Fruit fly (Drosophila melanogaster) whole organism, adult: ENCODE data around the gene Dpp10.
A peak's percentile ranks its signal among the peaks of the same experiment; 100 is the strongest.

ENCODE experiments used
- CG11617 ChIP-seq: fragments of 200-800 bp; sonication (Bioruptor generic); optimal IDR thresholded peaks from 2 replicates; lab custom pipeline; 2017; ENCODE audit warnings: mild to moderate bottlenecking, missing biosample characterization, missing genetic modification reagents, missing genetic modification characterization
- CG12768 ChIP-seq: fragments of 200-800 bp; sonication (Bioruptor generic); optimal IDR thresholded peaks from 2 replicates; lab custom pipeline; 2017; ENCODE audit warnings: missing biosample characterization, missing genetic modification characterization, mild to moderate bottlenecking, moderate library complexity, missing genetic modification reagents
- CG14711 ChIP-seq: fragments of 200-800 bp; sonication (Bioruptor generic); optimal IDR thresholded peaks from 2 replicates; lab custom pipeline; 2018; ENCODE audit warnings: missing biosample characterization, mild to moderate bottlenecking, missing genetic modification characterization, moderate library complexity
- CG1620 ChIP-seq: fragments of 200-800 bp; sonication (Bioruptor generic); optimal IDR thresholded peaks from 2 replicates; lab custom pipeline; 2016; ENCODE audit warnings: missing biosample characterization, missing genetic modification characterization
- CG33017 ChIP-seq: fragments of 200-800 bp; sonication (Bioruptor generic); optimal IDR thresholded peaks from 2 replicates; lab custom pipeline; 2018; ENCODE audit warnings: missing biosample characterization, mild to moderate bottlenecking, missing genetic modification characterization, moderate library complexity
- CG5204 ChIP-seq: fragments of 200-800 bp; sonication (Bioruptor generic); optimal IDR thresholded peaks from 2 replicates; lab custom pipeline; 2016; ENCODE audit warnings: missing biosample characterization, missing genetic modification characterization
- CG7045 ChIP-seq: fragments of 200-800 bp; sonication (Bioruptor generic); optimal IDR thresholded peaks from 2 replicates; lab custom pipeline; 2017; ENCODE audit warnings: missing biosample characterization, mild to moderate bottlenecking, missing genetic modification characterization
- CG7101 ChIP-seq: fragments of 200-800 bp; sonication (Bioruptor generic); optimal IDR thresholded peaks from 2 replicates; lab custom pipeline; 2018; ENCODE audit warnings: missing biosample characterization, mild to moderate bottlenecking, missing genetic modification characterization, moderate library complexity
- Clk ChIP-seq: fragments of 200-800 bp; sonication (Bioruptor generic); optimal IDR thresholded peaks from 2 replicates; lab custom pipeline; 2017; ENCODE audit warnings: missing biosample characterization, missing genetic modification characterization
- Crg-1 ChIP-seq: fragments of 200-800 bp; sonication (Bioruptor generic); optimal IDR thresholded peaks from 2 replicates; lab custom pipeline; 2016; ENCODE audit warnings: missing biosample characterization, missing genetic modification characterization
- Hr96 ChIP-seq: fragments of 200-800 bp; sonication (Bioruptor generic); optimal IDR thresholded peaks from 2 replicates; lab custom pipeline; 2016; ENCODE audit warnings: missing biosample characterization, missing genetic modification characterization
- Mnt ChIP-seq: fragments of 200-800 bp; sonication (Bioruptor generic); optimal IDR thresholded peaks from 2 replicates; lab custom pipeline; 2016; ENCODE audit warnings: missing biosample characterization, mild to moderate bottlenecking, missing genetic modification characterization
- bab1 ChIP-seq: fragments of 200-800 bp; sonication (Bioruptor generic); optimal IDR thresholded peaks from 3 replicates; lab custom pipeline; 2019; ENCODE audit warnings: missing biosample characterization, mild to moderate bottlenecking, missing genetic modification characterization, moderate library complexity
- cic ChIP-seq: fragments of 200-800 bp; sonication (Bioruptor generic); optimal IDR thresholded peaks from 2 replicates; lab custom pipeline; 2017; ENCODE audit warnings: missing biosample characterization, mild to moderate bottlenecking, missing genetic modification characterization, moderate library complexity
- cnc ChIP-seq, 2 experiments: fragments of >200 bp; optimal IDR thresholded peaks; 2 replicates each; lab custom pipeline; 2017
- kay ChIP-seq: fragments of 200-800 bp; sonication (Bioruptor generic); peaks from one replicate; lab custom pipeline; 2016; ENCODE audit warnings: missing biosample characterization, missing genetic modification characterization, borderline replicate concordance
- ovo ChIP-seq: fragments of 200-800 bp; sonication (Bioruptor generic); optimal IDR thresholded peaks from 2 replicates; lab custom pipeline; 2016; ENCODE audit warnings: missing biosample characterization, missing genetic modification characterization
- pad ChIP-seq: fragments of 200-800 bp; sonication (Bioruptor generic); optimal IDR thresholded peaks from 3 replicates; lab custom pipeline; 2017; ENCODE audit warnings: missing biosample characterization, missing genetic modification characterization, mild to moderate bottlenecking, moderate library complexity, missing genetic modification reagents
- tj ChIP-seq: fragments of 200-800 bp; sonication (Bioruptor generic); optimal IDR thresholded peaks from 3 replicates; lab custom pipeline; 2017; ENCODE audit warnings: missing biosample characterization, mild to moderate bottlenecking, missing genetic modification characterization, moderate library complexity
- toe ChIP-seq: fragments of 200-800 bp; sonication (Bioruptor generic); optimal IDR thresholded peaks from 2 replicates; lab custom pipeline; 2016; ENCODE audit warnings: missing biosample characterization, missing genetic modification characterization

The Dpp10 gene

dm6 chr2L:6557429-6558384, 43.2 kb downstream of the Dpp10 start, which contains the start of the genes IFT52 and COX5B:
TSS of gene IFT52 (minus strand) at chr2L:6557502.
TSS of gene COX5B (plus strand) at chr2L:6557800.
- peak; percentile 71 for TF ChIP-seq bab1
- peak; percentile 78 for TF ChIP-seq toe (GFP tag; lab: Kevin White, UChicago)
- TF ChIP-seq cic (GFP tag; lab: Kevin White, UChicago) = no peak
- TF ChIP-seq CG33017 (tag; lab: Kevin White, UChicago) = no peak
- TF ChIP-seq CG14711 = peak; percentile 49
- no peak for TF ChIP-seq tj (GFP tag; lab: Kevin White, UChicago)
- TF ChIP-seq Hr96 (GFP tag; lab: Kevin White, UChicago) = peak; percentile 78
- no peak for TF ChIP-seq kay
- TF ChIP-seq Mnt (GFP tag; lab: Kevin White, UChicago) = no peak
- no peak for TF ChIP-seq Crg-1 (GFP tag; lab: Kevin White, UChicago)
- TF ChIP-seq CG7045 = peak; percentile 48
- peak; percentile 60 for TF ChIP-seq CG12768 (GFP tag; lab: Kevin White, UChicago)
- peak; percentile 73 for TF ChIP-seq pad
- peak; percentile 21 for TF ChIP-seq CG5204
- peak; percentile 50 for TF ChIP-seq Clk (GFP tag; lab: Kevin White, UChicago)
- peak; percentile 13 for TF ChIP-seq CG7101 (tag; lab: Kevin White, UChicago)
- peak; percentile 83 for TF ChIP-seq CG1620 (GFP tag; lab: Kevin White, UChicago)
- TF ChIP-seq CG11617 (GFP tag; lab: Kevin White, UChicago) = no peak
- TF ChIP-seq ovo (GFP tag; lab: Kevin White, UChicago) = no peak
- TF ChIP-seq cnc (optimal IDR thresholded peaks at IDR 0.05; lab: Kevin White, UChicago) = no peak

dm6 chr2L:6553797-6554188, 47.1 kb downstream of the Dpp10 start:
- TF ChIP-seq CG14711 = no peak
- no peak for TF ChIP-seq kay
- TF ChIP-seq bab1 = no peak
- no peak for TF ChIP-seq CG33017 (tag; lab: Kevin White, UChicago)
- TF ChIP-seq CG5204 = no peak
- TF ChIP-seq ovo (GFP tag; lab: Kevin White, UChicago) = no peak

- TF ChIP-seq Clk (GFP tag; lab: Kevin White, UChicago) (no peak), CG33017 (tag; lab: Kevin White, UChicago) (no peak), cnc (optimal IDR thresholded peaks at IDR 0.05; lab: Kevin White, UChicago) (no peak), pad (no peak), CG7101 (tag; lab: Kevin White, UChicago) (no peak), CG12768 (GFP tag; lab: Kevin White, UChicago) (no peak), Mnt (GFP tag; lab: Kevin White, UChicago) (no peak), CG14711 (no peak), CG5204 (no peak), CG1620 (GFP tag; lab: Kevin White, UChicago) (no peak), tj (GFP tag; lab: Kevin White, UChicago) (no peak), ovo (GFP tag; lab: Kevin White, UChicago) (no peak), toe (GFP tag; lab: Kevin White, UChicago) (no peak), bab1 (no peak), Hr96 (GFP tag; lab: Kevin White, UChicago) (no peak), CG11617 (GFP tag; lab: Kevin White, UChicago) (no peak), CG7045 (no peak)
Observed at dm6 chr2L:6553041-6553796, 47.6 kb downstream of the Dpp10 start.

- TF ChIP-seq Mnt (GFP tag; lab: Kevin White, UChicago) (no peak), CG5204 (no peak), CG7101 (tag; lab: Kevin White, UChicago) (no peak)
Observed at dm6 chr2L:6552345-6552744, 48.5 kb downstream of the Dpp10 start.

dm6 chr2L:6551452-6551851, 49.4 kb downstream of the Dpp10 start:
- no peak for TF ChIP-seq CG7045
- no peak for TF ChIP-seq Crg-1 (GFP tag; lab: Kevin White, UChicago)
- TF ChIP-seq CG7101 (tag; lab: Kevin White, UChicago) = no peak
- TF ChIP-seq CG14711 = no peak
- TF ChIP-seq pad = no peak

dm6 chr2L:6550809-6551208, 50.1 kb downstream of the Dpp10 start:
- no peak for TF ChIP-seq Mnt (GFP tag; lab: Kevin White, UChicago)
- no peak for TF ChIP-seq Hr96 (GFP tag; lab: Kevin White, UChicago)
- TF ChIP-seq kay = no peak
- no peak for TF ChIP-seq cic (GFP tag; lab: Kevin White, UChicago)
- TF ChIP-seq CG12768 (GFP tag; lab: Kevin White, UChicago) = no peak
- no peak for TF ChIP-seq CG1620 (GFP tag; lab: Kevin White, UChicago)
